Fruit fly (Drosophila melanogaster) whole organism, embryonic: ENCODE measurements around the gene Cog2.

Experiments used
- Bteb2 ChIP-seq: fragments of 200-800 bp; sonication (Bioruptor generic); optimal IDR thresholded peaks from 2 replicates; lab custom pipeline; 2016; ENCODE audit warnings: missing biosample characterization, missing genetic modification characterization
- CG10543 ChIP-seq: fragments of 200-800 bp; sonication (Bioruptor generic); optimal IDR thresholded peaks from 3 replicates; lab custom pipeline; 2017; ENCODE audit warnings: missing biosample characterization, mild to moderate bottlenecking, missing genetic modification characterization, moderate library complexity
- CG11695 ChIP-seq: fragments of 200-800 bp; sonication (Bioruptor generic); IDR thresholded peaks from 3 replicates; pipeline ENCODE4 v1.3.6; 2022; ENCODE audit warnings: missing biosample characterization, missing genetic modification characterization
- CG12071 ChIP-seq: fragments of 200-800 bp; sonication (Bioruptor generic); optimal IDR thresholded peaks from 3 replicates; lab custom pipeline; 2018; ENCODE audit warnings: missing biosample characterization, mild to moderate bottlenecking, missing genetic modification characterization
- CG15514 ChIP-seq: fragments of 200-800 bp; sonication (Bioruptor generic); optimal IDR thresholded peaks from 3 replicates; lab custom pipeline; 2017; ENCODE audit warnings: missing biosample characterization, missing genetic modification characterization, mild to moderate bottlenecking, moderate library complexity, missing genetic modification reagents
- CG17829 ChIP-seq: fragments of 200-800 bp; optimal IDR thresholded peaks from 2 replicates; lab custom pipeline; 2019; ENCODE audit warnings: missing biosample characterization, mild to moderate bottlenecking, missing genetic modification characterization, moderate library complexity
- CG18599 ChIP-seq: fragments of 200-800 bp; sonication (Bioruptor generic); optimal IDR thresholded peaks from 3 replicates; lab custom pipeline; 2017; ENCODE audit warnings: missing biosample characterization, missing genetic modification characterization, mild to moderate bottlenecking, moderate library complexity, missing genetic modification reagents
- CG30020 ChIP-seq: fragments of 200-800 bp; optimal IDR thresholded peaks from 2 replicates; lab custom pipeline; 2019; ENCODE audit warnings: missing biosample characterization, mild to moderate bottlenecking, missing genetic modification characterization, moderate library complexity
- CG3163 ChIP-seq: fragments of 200-800 bp; sonication (Bioruptor generic); optimal IDR thresholded peaks from 3 replicates; lab custom pipeline; 2016; ENCODE audit warnings: missing biosample characterization, missing genetic modification characterization
- CG4707 ChIP-seq: fragments of 200-800 bp; sonication (Bioruptor generic); optimal IDR thresholded peaks from 2 replicates; lab custom pipeline; 2018; ENCODE audit warnings: missing biosample characterization, mild to moderate bottlenecking, missing genetic modification characterization, moderate library complexity
- CG4730 ChIP-seq: fragments of 200-800 bp; sonication (Bioruptor generic); IDR thresholded peaks from 2 replicates; pipeline ENCODE4 v1.3.6; 2022; ENCODE audit warnings: missing biosample characterization, missing genetic modification characterization
- CG5180 ChIP-seq: fragments of 200-800 bp; sonication (Bioruptor generic); optimal IDR thresholded peaks from 3 replicates; lab custom pipeline; 2017; ENCODE audit warnings: missing biosample characterization, missing genetic modification characterization, mild to moderate bottlenecking, moderate library complexity, missing genetic modification reagents
- CG6765 ChIP-seq: fragments of 200-800 bp; sonication (Bioruptor generic); optimal IDR thresholded peaks from 3 replicates; lab custom pipeline; 2017; ENCODE audit warnings: missing biosample characterization, mild to moderate bottlenecking, missing genetic modification characterization
- CG7745 ChIP-seq: fragments of 200-800 bp; sonication (Bioruptor generic); optimal IDR thresholded peaks from 2 replicates; lab custom pipeline; 2018; ENCODE audit warnings: missing biosample characterization, mild to moderate bottlenecking, missing genetic modification characterization, moderate library complexity
- Chrac-16 ChIP-seq: fragments of 200-800 bp; sonication (Bioruptor generic); optimal IDR thresholded peaks from 3 replicates; lab custom pipeline; 2016; ENCODE audit warnings: missing biosample characterization, missing genetic modification characterization
- E2f1 ChIP-seq: fragments of 200-800 bp; sonication (Bioruptor generic); IDR thresholded peaks from 2 replicates; pipeline ENCODE4 v1.3.6; 2022; ENCODE audit warnings: missing biosample characterization, missing genetic modification characterization
- ERR ChIP-seq: fragments of 200-800 bp; sonication (Bioruptor generic); optimal IDR thresholded peaks from 2 replicates; lab custom pipeline; 2016; ENCODE audit warnings: missing biosample characterization, missing genetic modification characterization
- Ets65A ChIP-seq: fragments of 200-800 bp; sonication (Bioruptor generic); peaks from one replicate; lab custom pipeline; 2016; ENCODE audit warnings: missing biosample characterization, missing genetic modification characterization
- HHEX ChIP-seq: fragments of 200-800 bp; sonication (Bioruptor generic); optimal IDR thresholded peaks from 3 replicates; lab custom pipeline; 2017; ENCODE audit warnings: missing biosample characterization, mild to moderate bottlenecking, missing genetic modification characterization, missing genetic modification reagents
- HLH3B ChIP-seq: fragments of 200-800 bp; sonication (Bioruptor generic); IDR thresholded peaks from 2 replicates; pipeline ENCODE4 v1.3.6; 2022; ENCODE audit warnings: missing biosample characterization, missing genetic modification characterization
- Hr39 ChIP-seq: fragments of >200 bp; optimal IDR thresholded peaks from 2 replicates; lab custom pipeline; 2017
- Meics ChIP-seq: fragments of 200-800 bp; sonication (Bioruptor generic); optimal IDR thresholded peaks from 2 replicates; lab custom pipeline; 2017; ENCODE audit warnings: missing biosample characterization, mild to moderate bottlenecking, missing genetic modification characterization
- Neu2 ChIP-seq: fragments of 200-800 bp; sonication (Bioruptor generic); optimal IDR thresholded peaks from 3 replicates; lab custom pipeline; 2016; ENCODE audit warnings: missing biosample characterization, missing genetic modification characterization, borderline replicate concordance
- Optix ChIP-seq: fragments of 200-800 bp; sonication (Bioruptor generic); IDR thresholded peaks from 3 replicates; pipeline ENCODE4 v1.3.6; 2022; ENCODE audit warnings: missing biosample characterization, missing genetic modification characterization
- Ravus ChIP-seq: fragments of 200-800 bp; sonication (Bioruptor generic); IDR thresholded peaks from 2 replicates; pipeline ENCODE4 v1.3.6; 2022; ENCODE audit warnings: missing biosample characterization, missing genetic modification characterization
- Scr ChIP-seq: fragments of 200-800 bp; sonication (Bioruptor generic); IDR thresholded peaks from 2 replicates; pipeline ENCODE4 v1.3.6; 2022; ENCODE audit warnings: missing biosample characterization, missing genetic modification characterization; ENCODE audit not compliant: partially characterized antibody
- Six4 ChIP-seq: fragments of 200-800 bp; sonication (Bioruptor generic); optimal IDR thresholded peaks from 2 replicates; lab custom pipeline; 2016; ENCODE audit warnings: missing biosample characterization, missing genetic modification characterization
- Usf ChIP-seq: fragments of 200-800 bp; sonication (Bioruptor generic); optimal IDR thresholded peaks from 2 replicates; lab custom pipeline; 2017; ENCODE audit warnings: missing genotype, missing biosample characterization, missing genetic modification characterization
- ash1 ChIP-seq: fragments of 200-800 bp; sonication (Bioruptor generic); optimal IDR thresholded peaks from 2 replicates; lab custom pipeline; 2018; ENCODE audit warnings: missing biosample characterization, mild to moderate bottlenecking, missing genetic modification characterization
- cato ChIP-seq: fragments of 200-800 bp; sonication (Bioruptor generic); optimal IDR thresholded peaks from 2 replicates; lab custom pipeline; 2016; ENCODE audit warnings: missing biosample characterization, missing genetic modification characterization, borderline replicate concordance
- chm ChIP-seq: fragments of 200-800 bp; sonication (Bioruptor generic); IDR thresholded peaks from 2 replicates; pipeline ENCODE4 v1.3.6; 2022; ENCODE audit warnings: missing biosample characterization, missing genetic modification characterization
- chn ChIP-seq: fragments of 200-800 bp; sonication (Bioruptor generic); optimal IDR thresholded peaks from 2 replicates; lab custom pipeline; 2016; ENCODE audit warnings: missing biosample characterization, missing genetic modification characterization
- crol ChIP-seq: fragments of 200-800 bp; sonication (Bioruptor generic); IDR thresholded peaks from 2 replicates; pipeline ENCODE4 v1.3.6; 2022; ENCODE audit warnings: missing biosample characterization, missing genetic modification characterization
- dan ChIP-seq: fragments of 200-800 bp; sonication (Bioruptor generic); IDR thresholded peaks from 2 replicates; pipeline ENCODE4 v1.3.6; 2022; ENCODE audit warnings: missing biosample characterization, missing genetic modification characterization
- exex ChIP-seq: fragments of 200-800 bp; sonication (Bioruptor generic); optimal IDR thresholded peaks from 4 replicates; lab custom pipeline; 2018; ENCODE audit warnings: missing biosample characterization, mild to moderate bottlenecking, missing genetic modification characterization, moderate library complexity
- h ChIP-seq: fragments of >200 bp; optimal IDR thresholded peaks from 2 replicates; lab custom pipeline; 2017
- mirr ChIP-seq: fragments of 200-800 bp; sonication (Bioruptor generic); optimal IDR thresholded peaks from 3 replicates; lab custom pipeline; 2018; ENCODE audit warnings: missing biosample characterization, mild to moderate bottlenecking, missing genetic modification characterization
- ro ChIP-seq: fragments of 200-800 bp; sonication (Bioruptor generic); IDR thresholded peaks from 2 replicates; pipeline ENCODE4 v1.3.6; 2022; ENCODE audit warnings: missing biosample characterization, missing genetic modification characterization
- salm ChIP-seq: fragments of 200-800 bp; sonication (Bioruptor generic); optimal IDR thresholded peaks from 2 replicates; lab custom pipeline; 2018; ENCODE audit warnings: missing biosample characterization, mild to moderate bottlenecking, missing genetic modification characterization
- stc ChIP-seq: fragments of 200-800 bp; sonication (Bioruptor generic); IDR thresholded peaks from 2 replicates; pipeline ENCODE4 v1.3.6; 2022; ENCODE audit warnings: missing biosample characterization, missing genetic modification characterization
- tx ChIP-seq: fragments of 200-800 bp; sonication (Bioruptor generic); optimal IDR thresholded peaks from 2 replicates; lab custom pipeline; 2016; ENCODE audit warnings: missing biosample characterization, missing genetic modification characterization

Gene Cog2

DNA sequence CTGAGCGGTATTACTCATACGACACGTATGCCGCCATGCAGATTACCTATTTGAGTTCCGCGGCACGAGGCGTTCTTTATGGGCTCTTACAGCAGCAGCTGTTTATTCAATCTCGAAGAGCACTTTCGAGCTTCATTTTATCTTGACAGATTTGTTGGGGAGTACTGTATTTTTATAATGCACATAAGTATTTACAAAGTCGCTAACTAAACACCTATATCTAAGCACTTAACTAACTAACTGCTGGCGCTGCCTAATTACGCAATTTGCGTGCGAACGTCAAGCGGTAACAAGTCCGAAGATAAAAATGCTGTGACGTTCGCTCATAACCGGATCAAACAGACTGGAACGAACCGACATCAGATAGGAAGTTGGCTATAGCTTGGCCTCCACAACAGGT lies 41.2 kb upstream of the Cog2 start (continued):
- peak; percentile 42 for TF ChIP-seq CG18599 (GFP tag; lab: Kevin White, UChicago)
- peak; percentile 22 for TF ChIP-seq CG5180 (GFP tag; lab: Kevin White, UChicago)
- TF ChIP-seq Meics (GFP tag; lab: Kevin White, UChicago): peak; percentile 24
- TF ChIP-seq HHEX (GFP tag; lab: Kevin White, UChicago): peak; percentile 22
- TF ChIP-seq CG6765 (GFP tag; lab: Kevin White, UChicago): peak; percentile 39
- peak; percentile 27 for TF ChIP-seq CG15514 (GFP tag; lab: Kevin White, UChicago)
- no peak for TF ChIP-seq Chrac-16 (GFP tag; lab: Kevin White, UChicago)
- no peak for TF ChIP-seq chn (GFP tag; lab: Kevin White, UChicago)
- no peak for TF ChIP-seq CG11695 (GFP tag; lab: Robert Waterston, UW)
- TF ChIP-seq CG12071: peak; percentile 26
- TF ChIP-seq CG10543: peak; percentile 53
- TF ChIP-seq exex (tag; lab: Kevin White, UChicago): peak; percentile 5

DNA sequence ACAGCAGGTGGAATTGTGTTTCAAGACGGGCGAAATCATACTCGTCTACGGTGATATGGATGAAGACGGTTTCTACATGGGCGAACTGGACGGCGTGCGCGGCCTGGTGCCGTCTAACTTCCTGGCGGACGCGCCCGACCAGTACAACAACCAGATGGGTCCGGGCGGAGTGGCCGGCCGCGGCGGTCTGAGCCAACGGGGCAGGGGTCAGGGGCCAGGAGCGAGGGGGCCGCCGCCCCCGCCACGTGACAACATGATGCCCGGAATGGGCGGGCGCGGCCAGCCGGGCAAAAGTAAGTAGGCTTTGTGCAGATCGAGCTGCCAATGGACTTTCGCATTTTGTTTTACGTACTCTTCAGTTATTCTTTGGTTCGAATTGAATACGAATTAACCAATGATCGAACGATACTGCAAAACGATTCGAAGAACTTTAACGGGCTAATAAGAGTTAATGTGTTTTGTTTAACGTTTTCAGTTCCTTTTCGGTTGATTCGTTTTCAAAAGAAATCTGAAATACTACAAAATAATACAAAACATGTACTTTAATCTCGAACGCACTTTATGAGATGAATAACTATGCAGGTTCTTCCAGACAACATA lies 31.8 kb upstream of the Cog2 start:
- TF ChIP-seq CG17829 (tag; lab: Kevin White, UChicago): no peak
- no peak for TF ChIP-seq salm (tag; lab: Kevin White, UChicago)
- TF ChIP-seq HLH3B (GFP tag; lab: Robert Waterston, UW): no peak
- TF ChIP-seq cato: no peak
- TF ChIP-seq ro (GFP tag; lab: Robert Waterston, UW): 0 out of 2 replicates have a peak, but pooled peaks have one; percentile 8
- TF ChIP-seq dan (GFP tag; lab: Robert Waterston, UW): 0 out of 2 replicates have a peak, but pooled peaks have one; percentile 22
- TF ChIP-seq Hr39 (lab: Kevin White, UChicago): peak; percentile 86
- no peak for TF ChIP-seq CG30020 (tag; lab: Kevin White, UChicago)
- no peak for TF ChIP-seq h (lab: Kevin White, UChicago)

DNA sequence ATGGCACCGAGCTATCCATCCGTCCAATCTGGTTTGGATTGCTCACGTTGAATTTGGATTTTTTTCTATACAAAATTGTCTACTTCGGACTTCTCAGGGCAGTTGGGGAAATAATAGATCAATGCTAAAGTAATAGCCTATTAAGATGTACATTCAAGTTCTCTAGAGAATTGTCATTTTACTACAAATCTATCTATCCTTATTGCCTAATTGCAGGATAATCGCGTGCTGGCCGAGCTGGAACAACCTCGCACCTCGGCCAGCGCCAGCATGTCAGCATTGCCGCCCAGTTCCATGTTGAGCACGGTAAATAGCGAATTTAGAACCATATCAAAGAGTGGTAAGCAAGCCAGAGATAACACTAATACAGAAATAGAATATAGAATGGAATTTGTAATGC lies 21.4 kb upstream of the Cog2 start, which contains the start of gene h-cup:
Gene h-cup, minus strand, starts transcription at position 101 of the 400 bp plus-strand sequence.
- TF ChIP-seq CG3163: no peak
- no peak for TF ChIP-seq E2f1 (GFP tag; lab: Robert Waterston, UW)
- no peak for TF ChIP-seq chm (GFP tag; lab: Robert Waterston, UW)
- no peak for TF ChIP-seq Ets65A (GFP tag; lab: Kevin White, UChicago)
- TF ChIP-seq crol: no peak
- no peak for TF ChIP-seq Bteb2 (GFP tag; lab: Kevin White, UChicago)
- TF ChIP-seq mirr (GFP tag; lab: Kevin White, UChicago): no peak
- TF ChIP-seq tx (GFP tag; lab: Kevin White, UChicago): no peak
- no peak for TF ChIP-seq Neu2 (GFP tag; lab: Kevin White, UChicago)
- no peak for TF ChIP-seq Scr (GFP tag; lab: Robert Waterston, UW)
- TF ChIP-seq Optix: no peak
- TF ChIP-seq CG4707 (GFP tag; lab: Kevin White, UChicago): no peak
- no peak for TF ChIP-seq stc (GFP tag; lab: Robert Waterston, UW)
- TF ChIP-seq CG4730 (GFP tag; lab: Robert Waterston, UW): no peak
- TF ChIP-seq CG7745 (tag; lab: Kevin White, UChicago): no peak
- TF ChIP-seq Ravus: no peak
- no peak for TF ChIP-seq ash1
- no peak for TF ChIP-seq Six4 (GFP tag; lab: Kevin White, UChicago)
- TF ChIP-seq Usf: no peak
- TF ChIP-seq ERR (GFP tag; lab: Kevin White, UChicago): no peak
